Fruit fly (Drosophila melanogaster): ENCODE results near the gene CG33985.

CG33985 gene

DNA sequence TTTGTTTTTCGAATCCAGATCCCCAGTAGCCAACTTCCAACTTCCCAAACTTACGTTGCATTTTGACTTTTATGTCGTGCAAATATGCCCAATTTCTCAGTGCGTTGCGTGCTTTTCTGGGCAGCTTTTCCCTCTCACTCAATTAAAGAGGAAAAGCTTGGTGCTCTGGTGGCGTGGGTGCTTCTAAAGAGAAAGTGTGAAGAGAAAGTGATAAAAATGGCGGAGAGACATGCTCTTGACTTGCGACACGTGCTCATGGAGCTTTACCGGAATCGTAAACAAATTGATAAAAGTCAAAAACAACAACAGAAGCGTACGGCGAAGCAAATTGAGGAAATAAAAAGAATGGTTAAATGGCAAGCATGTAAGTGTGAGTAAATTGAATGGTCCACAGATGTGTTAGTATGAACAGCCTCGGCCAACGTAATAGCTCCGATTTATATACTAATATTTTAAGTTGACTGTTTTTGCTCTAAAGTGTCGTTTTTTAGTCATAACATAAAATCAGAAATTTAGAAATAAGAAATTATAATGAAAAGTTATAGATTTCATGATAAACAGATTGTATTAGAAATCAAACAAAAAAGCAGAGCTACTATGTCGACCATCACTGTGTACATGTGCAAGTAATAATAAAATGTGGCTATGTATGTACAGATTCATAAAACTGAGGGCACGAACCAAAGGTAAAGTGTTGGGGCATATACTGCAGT is 32.6 kb downstream of the CG33985 start (continued):
- TF ChIP-seq Hmx (GFP tag; optimal IDR thresholded peaks at IDR 0.05) (no peak), CG15011 (GFP tag; optimal IDR thresholded peaks at IDR 0.05) (no peak), cad (GFP tag; optimal IDR thresholded peaks at IDR 0.05) (no peak), crp (GFP tag; optimal IDR thresholded peaks at IDR 0.05) (no peak), fd96Cb (tag; optimal IDR thresholded peaks at IDR 0.05) (peak; percentile 56), CG9932 (GFP tag; IDR thresholded peaks at IDR 0.05) (peak; percentile 37; the same call in 1 of the 2 replicates), dysf (GFP tag; IDR thresholded peaks at IDR 0.05) (no peak), Usf (GFP tag; optimal IDR thresholded peaks at IDR 0.05) (no peak), CG7745 (tag; optimal IDR thresholded peaks at IDR 0.05) (no peak), stc (GFP tag; IDR thresholded peaks at IDR 0.05) (no peak; the same call in none of the 2 replicates), run (tag; optimal IDR thresholded peaks at IDR 0.05) (no peak), Sin3A (optimal IDR thresholded peaks at IDR 0.05) (no peak), row (GFP tag; IDR thresholded peaks at IDR 0.05) (peak; percentile 63), Asciz (GFP tag; optimal IDR thresholded peaks at IDR 0.05) (peak; percentile 37), seq (GFP tag; IDR thresholded peaks at IDR 0.05) (peak; percentile 58; the same call in 1 of the 2 replicates), corto (GFP tag; optimal IDR thresholded peaks at IDR 0.05) (no peak), prd (optimal IDR thresholded peaks at IDR 0.05) (no peak), prd (GFP tag; IDR thresholded peaks at IDR 0.05) (0 out of 3 replicates have a peak, but pooled peaks have one; percentile 26), CG13424 (tag; optimal IDR thresholded peaks at IDR 0.05) (peak; percentile 36), CG17385 (GFP tag; optimal IDR thresholded peaks at IDR 0.05) (no peak), phol (tag; optimal IDR thresholded peaks at IDR 0.05) (peak; percentile 36), Bgb (GFP tag; IDR thresholded peaks at IDR 0.05; ENCODE audit: partially characterized antibody) (no peak), CG10321 (GFP tag; IDR thresholded peaks at IDR 0.05) (no peak), Rx (GFP tag; IDR thresholded peaks at IDR 0.05) (no peak), CG31441 (GFP tag; IDR thresholded peaks at IDR 0.05) (peak; percentile 58; the same call in 1 of the 2 replicates), dan (GFP tag; IDR thresholded peaks at IDR 0.05) (no peak), CG11696 (GFP tag; IDR thresholded peaks at IDR 0.05) (peak; percentile 77), hkb (optimal IDR thresholded peaks at IDR 0.05) (no peak), hkb (GFP tag; IDR thresholded peaks at IDR 0.05) (peak; percentile 44), CG6689 (GFP tag; IDR thresholded peaks at IDR 0.05) (0 out of 2 replicates have a peak, but pooled peaks have one; percentile 9), CG7928 (GFP tag; optimal IDR thresholded peaks at IDR 0.05) (no peak), HmgD (GFP tag; optimal IDR thresholded peaks at IDR 0.05) (no peak), Dbx (GFP tag; IDR thresholded peaks at IDR 0.05) (no peak), pan (optimal IDR thresholded peaks at IDR 0.05) (no peak), pan (GFP tag; optimal IDR thresholded peaks at IDR 0.05 in 1 of 2, IDR thresholded peaks at IDR 0.05 in 1 of 2) (peak in 1 of 2 experiments; percentile 12), CG13775 (GFP tag; optimal IDR thresholded peaks at IDR 0.05) (peak; percentile 14), CG11504 (tag; optimal IDR thresholded peaks at IDR 0.05) (peak; percentile 70), CG3838 (GFP tag; optimal IDR thresholded peaks at IDR 0.05) (no peak), Stat92E (GFP tag; optimal IDR thresholded peaks at IDR 0.05) (no peak), CG4360 (GFP tag; IDR thresholded peaks at IDR 0.05) (no peak), CG4854 (GFP tag; optimal IDR thresholded peaks at IDR 0.05) (no peak), Mrtf (GFP tag; IDR thresholded peaks at IDR 0.05) (no peak), twi (tag; optimal IDR thresholded peaks at IDR 0.05) (no peak), usp (GFP tag; optimal IDR thresholded peaks at IDR 0.05) (no peak), gsb (GFP tag; IDR thresholded peaks at IDR 0.05) (no peak), CG4404 (GFP tag; IDR thresholded peaks at IDR 0.05) (no peak), Six4 (GFP tag; optimal IDR thresholded peaks at IDR 0.05) (no peak), CG12219 (GFP tag; optimal IDR thresholded peaks at IDR 0.05) (no peak), CG31224 (GFP tag; IDR thresholded peaks at IDR 0.05) (no peak), ttk (GFP tag; IDR thresholded peaks at IDR 0.05) (no peak), Mad (GFP tag; optimal IDR thresholded peaks at IDR 0.05) (no peak), Deaf1 (tag; optimal IDR thresholded peaks at IDR 0.05) (no peak)

Measured in whole organism, embryonic.